Fruit fly (Drosophila melanogaster): ENCODE results near the gene ine.

ine gene

DNA sequence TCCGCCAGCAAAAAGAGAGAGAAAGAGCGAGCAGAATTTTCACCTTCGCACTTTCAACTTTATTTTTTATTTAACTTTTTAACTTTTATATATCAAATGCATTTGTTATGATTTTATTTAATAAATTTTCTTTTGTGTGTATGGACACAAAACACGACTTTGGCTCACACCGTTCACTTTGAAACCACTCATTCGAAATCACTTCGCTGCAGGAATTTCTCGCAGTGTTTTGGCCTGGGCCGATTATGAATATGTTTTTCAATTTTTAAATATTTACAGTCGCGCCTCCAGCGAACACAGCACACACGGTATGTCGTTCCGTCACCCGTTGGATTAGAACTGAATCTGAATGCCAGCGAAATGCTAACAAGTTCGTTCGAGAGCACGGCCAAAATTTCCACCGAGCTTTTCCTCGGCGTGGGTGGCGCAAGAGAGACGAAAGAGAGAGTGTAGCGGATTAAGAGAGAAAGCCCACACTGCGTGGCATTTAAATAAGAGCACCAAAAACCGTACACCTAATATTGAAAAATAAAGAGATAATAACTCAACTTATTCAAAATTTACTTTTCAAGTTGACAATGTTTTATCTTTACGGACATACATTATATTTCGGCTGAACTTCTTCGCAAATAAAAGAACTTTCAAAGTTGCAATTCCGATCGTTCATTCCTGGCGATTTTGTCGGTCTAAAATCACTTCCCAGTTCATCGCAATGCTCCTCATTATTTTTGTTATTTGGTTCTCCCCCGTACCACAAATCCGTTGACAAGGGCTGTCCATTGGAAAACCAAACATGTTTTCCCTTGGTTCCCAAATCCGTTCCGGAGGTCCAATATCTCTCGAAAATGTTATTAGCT lies 35.7 kb downstream of the ine start, which contains the start of gene CG15431 (continued):
- TF ChIP-seq CG6854 (GFP tag; optimal IDR thresholded peaks at IDR 0.05), result peak; percentile 51
- peak; percentile 5 for TF ChIP-seq CG13123 (GFP tag; optimal IDR thresholded peaks at IDR 0.05)
- TF ChIP-seq gfzf (GFP tag; optimal IDR thresholded peaks at IDR 0.05), result no peak
- no peak for TF ChIP-seq Gsc (GFP tag; IDR thresholded peaks at IDR 0.05)
- TF ChIP-seq Doc3 (GFP tag; IDR thresholded peaks at IDR 0.05; ENCODE audit: partially characterized antibody), result no peak
- TF ChIP-seq CG16779 (GFP tag; IDR thresholded peaks at IDR 0.05), result 0 out of 2 replicates have a peak, but pooled peaks have one; percentile 63
- TF ChIP-seq CG10147 (GFP tag; optimal IDR thresholded peaks at IDR 0.05), result peak; percentile 28
- peak; percentile 13 for TF ChIP-seq CG7786 (GFP tag; optimal IDR thresholded peaks at IDR 0.05)
- TF ChIP-seq CG9797 (GFP tag; optimal IDR thresholded peaks at IDR 0.05), result no peak
- peak; percentile 15 for TF ChIP-seq B-H2 (GFP tag; optimal IDR thresholded peaks at IDR 0.05)
- TF ChIP-seq CG4820 (GFP tag; optimal IDR thresholded peaks at IDR 0.05), result peak; percentile 25
- TF ChIP-seq E2f1 (GFP tag; IDR thresholded peaks at IDR 0.05), result peak; percentile 60
- 0 out of 2 replicates have a peak, but pooled peaks have one; percentile 35 for TF ChIP-seq chm (GFP tag; IDR thresholded peaks at IDR 0.05)
- TF ChIP-seq hkb (optimal IDR thresholded peaks at IDR 0.05), result no peak
- TF ChIP-seq hkb (GFP tag; IDR thresholded peaks at IDR 0.05), result peak; percentile 67
- peak; percentile 48 for TF ChIP-seq CG13296 (GFP tag; optimal IDR thresholded peaks at IDR 0.05)
- TF ChIP-seq CG4730 (GFP tag; IDR thresholded peaks at IDR 0.05), result no peak
- TF ChIP-seq trh (GFP tag; optimal IDR thresholded peaks at IDR 0.05), result no peak
- TF ChIP-seq CG8281 (tag; optimal IDR thresholded peaks at IDR 0.05), result no peak
- TF ChIP-seq sr (GFP tag; IDR thresholded peaks at IDR 0.05), result peak; percentile 94
- TF ChIP-seq CG11504 (tag; optimal IDR thresholded peaks at IDR 0.05), result no peak
- TF ChIP-seq fd96Cb (tag; optimal IDR thresholded peaks at IDR 0.05), result peak; percentile 25
- no peak for TF ChIP-seq Opbp (GFP tag; IDR thresholded peaks at IDR 0.05; ENCODE audit: partially characterized antibody)
- TF ChIP-seq CG33557 (GFP tag; optimal IDR thresholded peaks at IDR 0.05), result no peak
- TF ChIP-seq sens-2 (GFP tag; IDR thresholded peaks at IDR 0.05), result no peak
- TF ChIP-seq Trl (optimal IDR thresholded peaks at IDR 0.05), result peak; percentile 73 to 82
- no peak for TF ChIP-seq Trl (GFP tag; optimal IDR thresholded peaks at IDR 0.05)
- no peak for TF ChIP-seq maf-S (GFP tag; optimal IDR thresholded peaks at IDR 0.05)
- TF ChIP-seq CG12942 (GFP tag; optimal IDR thresholded peaks at IDR 0.05), result peak; percentile 33
- TF ChIP-seq CG6175 (GFP tag; IDR thresholded peaks at IDR 0.05), result no peak
- TF ChIP-seq CG4328 (GFP tag; optimal IDR thresholded peaks at IDR 0.05), result peak; percentile 10
- no peak for TF ChIP-seq CG2875 (GFP tag; optimal IDR thresholded peaks at IDR 0.05)
- no peak for TF ChIP-seq CG1792 (GFP tag; optimal IDR thresholded peaks at IDR 0.05)
- no peak for TF ChIP-seq CG11398 (GFP tag; optimal IDR thresholded peaks at IDR 0.05)
- peak; percentile 57 for TF ChIP-seq klu (GFP tag; IDR thresholded peaks at IDR 0.05)
- TF ChIP-seq Dip3 (GFP tag; optimal IDR thresholded peaks at IDR 0.05), result no peak
- TF ChIP-seq CG4854 (GFP tag; optimal IDR thresholded peaks at IDR 0.05), result peak; percentile 41
- TF ChIP-seq CG8765 (GFP tag; IDR thresholded peaks at IDR 0.05), result no peak
- no peak for TF ChIP-seq GATAe (GFP tag; conservative IDR thresholded peaks at IDR 0.05)
- TF ChIP-seq prd (optimal IDR thresholded peaks at IDR 0.05), result no peak
- no peak; the same call in none of the 3 replicates for TF ChIP-seq prd (GFP tag; IDR thresholded peaks at IDR 0.05)
- peak; percentile 30 for TF ChIP-seq CG1233 (GFP tag; optimal IDR thresholded peaks at IDR 0.05)
- peak; percentile 65 for TF ChIP-seq CG15269 (tag; optimal IDR thresholded peaks at IDR 0.05)
- TF ChIP-seq CG17359 (tag; optimal IDR thresholded peaks at IDR 0.05), result peak; percentile 63
- TF ChIP-seq Sry-δ (GFP tag; optimal IDR thresholded peaks at IDR 0.05), result no peak
- TF ChIP-seq CG6254 (GFP tag; optimal IDR thresholded peaks at IDR 0.05), result peak; percentile 8
- no peak for TF ChIP-seq eyg (GFP tag; optimal IDR thresholded peaks at IDR 0.05)
- TF ChIP-seq YL-1 (GFP tag; optimal IDR thresholded peaks at IDR 0.05), result no peak
- TF ChIP-seq HmgZ (tag; optimal IDR thresholded peaks at IDR 0.05), result peak; percentile 24
- TF ChIP-seq CG10462 (GFP tag; optimal IDR thresholded peaks at IDR 0.05), result no peak
